Worm (Caenorhabditis elegans) whole organism, L2 larva: ENCODE measurements around the gene egl-1.

Source experiments
- C34F6.9 ChIP-seq: fragments of 150-350 bp; optimal IDR thresholded peaks from 2 replicates; lab custom pipeline; 2014; ENCODE audit warnings: missing biosample characterization, missing genetic modification characterization
- ama-1 ChIP-seq: fragments of 150-350 bp; optimal IDR thresholded peaks from 2 replicates; lab custom pipeline; 2018; ENCODE audit warnings: inconsistent platforms
- ceh-16 ChIP-seq: fragments of 150-350 bp; optimal IDR thresholded peaks from 2 replicates; lab custom pipeline; 2014; ENCODE audit warnings: missing biosample characterization, missing genetic modification characterization
- lin-11 ChIP-seq: fragments of 150-350 bp; sonication (generic microtip); optimal IDR thresholded peaks from 2 replicates; lab custom pipeline; 2014; ENCODE audit warnings: missing biosample characterization, missing genetic modification characterization, inconsistent platforms, mixed read lengths
- lsy-2 ChIP-seq, 2 experiments: fragments of 150-350 bp in 1 of 2; sonication (generic microtip) in 1 of 2; optimal IDR thresholded peaks; 2 replicates each; lab custom pipeline; 2014 to 2017; ENCODE audit warnings: missing biosample characterization in 2 of 2, missing genetic modification characterization in 2 of 2
- nhr-25 ChIP-seq: fragments of 150-350 bp; sonication (generic microtip); optimal IDR thresholded peaks from 3 replicates; lab custom pipeline; 2014; ENCODE audit warnings: missing biosample characterization, missing genetic modification characterization
- sma-9 ChIP-seq, 2 experiments: fragments of 150-350 bp in 1 of 2; sonication (generic microtip) in 1 of 2; optimal IDR thresholded peaks; 2 replicates each; lab custom pipeline; 2014 to 2016; ENCODE audit warnings: missing genetic modification characterization in 2 of 2, mild to moderate bottlenecking in 1 of 2, missing biosample characterization in 1 of 2, missing compliant biosample characterization in 1 of 2, missing genetic modification reagents in 1 of 2, moderate library complexity in 1 of 2

DNA sequence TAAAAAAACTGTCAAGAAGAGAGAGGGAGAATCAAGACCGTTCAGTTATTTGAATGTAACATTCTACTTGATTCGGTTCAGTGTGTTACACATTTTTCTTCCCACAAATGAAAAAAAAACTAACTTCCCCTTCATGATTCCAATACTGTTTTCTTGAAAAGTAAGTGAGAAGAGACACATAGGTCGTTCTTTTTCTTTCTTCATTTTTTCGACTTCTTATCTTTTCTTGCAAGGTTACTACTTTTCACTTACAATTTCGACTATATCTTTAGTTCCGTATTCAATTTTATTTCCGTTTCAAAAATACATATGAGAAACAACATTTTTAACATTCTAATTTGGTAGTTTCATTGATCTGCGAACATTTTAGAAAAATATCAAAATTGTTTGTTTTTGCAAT lies 7.1 kb upstream of the egl-1 start:
- no peak for TF ChIP-seq nhr-25
- no peak for TF ChIP-seq lsy-2 (tag; optimal IDR thresholded peaks at IDR 0.05; lab: Kevin White, UChicago)
- no peak for TF ChIP-seq lin-11 (tag; lab: Kevin White, UChicago)
- no peak for TF ChIP-seq ama-1 (lab: Kevin White, UChicago)
- no peak for TF ChIP-seq sma-9 (GFP tag; optimal IDR thresholded peaks at IDR 0.05; lab: Kevin White, UChicago)
- no peak for TF ChIP-seq sma-9 (tag; optimal IDR thresholded peaks at IDR 0.05; lab: Kevin White, UChicago)
- no peak for TF ChIP-seq C34F6.9 (tag; lab: Kevin White, UChicago)
- TF ChIP-seq ceh-16 (tag; lab: Kevin White, UChicago), result no peak
